Worm (Caenorhabditis elegans): ENCODE data around the gene ugt-49.

The ugt-49 gene

ce11 chrV:10357467-10357953 lies 14.6 kb upstream of the ugt-49 start, which contains the start of gene ceeh-2:
TSS of gene ceeh-2 (minus strand) at chrV:10357903.
- TF ChIP-seq efl-1 (optimal IDR thresholded peaks at IDR 0.05): no peak
- TF ChIP-seq efl-1 (GFP tag; optimal IDR thresholded peaks at IDR 0.05 in 1 of 2): peak in 1 of 2 experiments; percentile 80
- TF ChIP-seq fos-1 (tag; optimal IDR thresholded peaks at IDR 0.05): no peak
- TF ChIP-seq lin-35 (GFP tag; optimal IDR thresholded peaks at IDR 0.05): peak in 1 of 2 experiments; percentile 27

ce11 chrV:10358238-10358637 lies 13.9 kb upstream of the ugt-49 start, which contains the start of gene ttll-15:
TSS of gene ttll-15 (plus strand) at chrV:10358538.
- no peak for TF ChIP-seq tbx-2 (tag; optimal IDR thresholded peaks at IDR 0.05)
- TF ChIP-seq blmp-1 (tag; optimal IDR thresholded peaks at IDR 0.05): peak; percentile 49

ce11 chrV:10360186-10360585 lies 11.9 kb upstream of the ugt-49 start:
- TF ChIP-seq zag-1 (tag; optimal IDR thresholded peaks at IDR 0.05): no peak
- TF ChIP-seq fos-1 (tag; optimal IDR thresholded peaks at IDR 0.05): no peak
- no peak for TF ChIP-seq C16A3.4 (tag; optimal IDR thresholded peaks at IDR 0.05)
- no peak for TF ChIP-seq alr-1 (tag; optimal IDR thresholded peaks at IDR 0.05; ENCODE audit: borderline replicate concordance)
- no peak for TF ChIP-seq nhr-11 (tag; optimal IDR thresholded peaks at IDR 0.05)
- no peak for TF ChIP-seq ztf-4 (tag; optimal IDR thresholded peaks at IDR 0.05)
- TF ChIP-seq dsc-1 (tag; optimal IDR thresholded peaks at IDR 0.05): no peak
- no peak for TF ChIP-seq aly-2 (tag; optimal IDR thresholded peaks at IDR 0.05)
- TF ChIP-seq lin-35 (GFP tag; optimal IDR thresholded peaks at IDR 0.05): no peak
- TF ChIP-seq ama-1 (optimal IDR thresholded peaks at IDR 0.05): no peak
- TF ChIP-seq aha-1 (tag; optimal IDR thresholded peaks at IDR 0.05): no peak
- TF ChIP-seq ceh-63 (GFP tag; optimal IDR thresholded peaks at IDR 0.05): no peak
- no peak for TF ChIP-seq elt-2 (tag; optimal IDR thresholded peaks at IDR 0.05)
- TF ChIP-seq sptf-1 (tag; optimal IDR thresholded peaks at IDR 0.05): no peak
- no peak for TF ChIP-seq fkh-4 (tag; optimal IDR thresholded peaks at IDR 0.05; ENCODE audit: borderline replicate concordance)
- no peak for TF ChIP-seq sup-37 (GFP tag; optimal IDR thresholded peaks at IDR 0.05)
- no peak for TF ChIP-seq C04F5.9 (tag; optimal IDR thresholded peaks at IDR 0.05)

- TF ChIP-seq lsy-2 (tag; optimal IDR thresholded peaks at IDR 0.05) (peak; percentile 56 to 86), C16A3.4 (tag; optimal IDR thresholded peaks at IDR 0.05) (peak; percentile 38), nhr-12 (tag; optimal IDR thresholded peaks at IDR 0.05) (no peak), unc-86 (tag; optimal IDR thresholded peaks at IDR 0.05) (no peak), tbx-2 (tag; optimal IDR thresholded peaks at IDR 0.05) (peak; percentile 71), efl-1 (optimal IDR thresholded peaks at IDR 0.05) (peak; percentile 72 to 84), efl-1 (GFP tag; optimal IDR thresholded peaks at IDR 0.05 in 1 of 2) (peak; percentile 87 to 98), lir-3 (tag; optimal IDR thresholded peaks at IDR 0.05; ENCODE audit: poor library complexity) (peak; percentile 31), efl-3 (GFP tag; optimal IDR thresholded peaks at IDR 0.05) (no peak), ama-1 (optimal IDR thresholded peaks at IDR 0.05) (no peak), isw-1 (GFP tag; IDR thresholded peaks at IDR 0.05) (peak; percentile 67), nhr-77 (tag; optimal IDR thresholded peaks at IDR 0.05) (peak; percentile 39), Y116A8C.19 (tag; optimal IDR thresholded peaks at IDR 0.05; ENCODE audit: borderline replicate concordance) (no peak), unc-62 (GFP tag; optimal IDR thresholded peaks at IDR 0.05) (no peak), fkh-4 (tag; optimal IDR thresholded peaks at IDR 0.05; ENCODE audit: borderline replicate concordance) (no peak), hlh-4 (tag; optimal IDR thresholded peaks at IDR 0.05) (no peak), snu-23 (GFP tag; optimal IDR thresholded peaks at IDR 0.05) (peak; percentile 72), swsn-7 (tag; optimal IDR thresholded peaks at IDR 0.05) (peak; percentile 61), C34B4.2 (tag; optimal IDR thresholded peaks at IDR 0.05) (no peak), ceh-88 (GFP tag; IDR thresholded peaks at IDR 0.05) (no peak; the same call in 1 of the 2 replicates), rnt-1 (tag; optimal IDR thresholded peaks at IDR 0.05) (peak; percentile 68), zag-1 (tag; optimal IDR thresholded peaks at IDR 0.05) (no peak), elt-2 (tag; optimal IDR thresholded peaks at IDR 0.05) (peak; percentile 43), vab-15 (tag; optimal IDR thresholded peaks at IDR 0.05) (peak; percentile 46), mef-2 (tag; optimal IDR thresholded peaks at IDR 0.05) (no peak), ceh-8 (GFP tag; optimal IDR thresholded peaks at IDR 0.05) (peak; percentile 47), ets-5 (GFP tag; IDR thresholded peaks at IDR 0.05) (no peak), tlp-1 (tag; optimal IDR thresholded peaks at IDR 0.05) (no peak), dsc-1 (tag; optimal IDR thresholded peaks at IDR 0.05) (peak; percentile 12), pqm-1 (tag; optimal IDR thresholded peaks at IDR 0.05) (no peak), nhr-84 (tag; optimal IDR thresholded peaks at IDR 0.05) (no peak), aha-1 (tag; optimal IDR thresholded peaks at IDR 0.05) (no peak), fos-1 (tag; optimal IDR thresholded peaks at IDR 0.05) (no peak), egl-27 (tag; optimal IDR thresholded peaks at IDR 0.05) (no peak), unc-30 (tag; optimal IDR thresholded peaks at IDR 0.05) (no peak), mab-9 (GFP tag; IDR thresholded peaks at IDR 0.05) (no peak)
Measured at ce11 chrV:10361830-10362397, 10.2 kb upstream of the ugt-49 start, which contains the start of gene cash-1. TSS of gene cash-1 (plus strand) at chrV:10362261.

Data from whole organism, L1 larva.